Worm (Caenorhabditis elegans): ENCODE results near the gene srbc-68.

DNA sequence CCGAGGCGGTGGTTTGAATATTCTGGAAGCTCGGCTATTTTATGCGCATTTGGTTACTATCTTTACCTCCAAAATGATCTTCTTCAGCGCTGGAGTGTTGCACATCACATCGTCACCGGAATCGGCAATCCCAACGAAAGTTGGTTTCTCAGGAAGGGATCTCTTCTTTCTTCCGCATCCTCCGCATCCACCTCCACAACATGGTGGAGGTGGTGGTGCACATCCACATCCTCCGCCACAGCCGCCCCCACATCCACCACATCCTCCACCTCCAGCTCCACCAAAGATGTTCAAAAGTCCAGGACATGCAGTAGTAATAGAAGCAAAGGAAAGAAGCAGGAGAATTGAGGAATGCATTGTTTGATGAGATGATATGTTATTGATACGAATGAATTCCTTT, 11.0 kb upstream of the srbc-68 start, which contains the start of gene grl-31:
- TF ChIP-seq tab-1 (GFP tag; IDR thresholded peaks at IDR 0.05) (no peak), ref-1 (GFP tag; conservative IDR thresholded peaks at IDR 0.05) (no peak), flt-1 (GFP tag; IDR thresholded peaks at IDR 0.05) (no peak), T22C8.4 (GFP tag; IDR thresholded peaks at IDR 0.05) (no peak), cog-1 (tag; optimal IDR thresholded peaks at IDR 0.05) (no peak), med-1 (GFP tag; optimal IDR thresholded peaks at IDR 0.05; ENCODE audit: insufficient read depth) (no peak), klf-2 (GFP tag; conservative IDR thresholded peaks at IDR 0.05) (no peak)

Data from whole organism, midembryonic.